Worm (Caenorhabditis elegans): ENCODE measurements around the gene pqn-13.

DNA sequence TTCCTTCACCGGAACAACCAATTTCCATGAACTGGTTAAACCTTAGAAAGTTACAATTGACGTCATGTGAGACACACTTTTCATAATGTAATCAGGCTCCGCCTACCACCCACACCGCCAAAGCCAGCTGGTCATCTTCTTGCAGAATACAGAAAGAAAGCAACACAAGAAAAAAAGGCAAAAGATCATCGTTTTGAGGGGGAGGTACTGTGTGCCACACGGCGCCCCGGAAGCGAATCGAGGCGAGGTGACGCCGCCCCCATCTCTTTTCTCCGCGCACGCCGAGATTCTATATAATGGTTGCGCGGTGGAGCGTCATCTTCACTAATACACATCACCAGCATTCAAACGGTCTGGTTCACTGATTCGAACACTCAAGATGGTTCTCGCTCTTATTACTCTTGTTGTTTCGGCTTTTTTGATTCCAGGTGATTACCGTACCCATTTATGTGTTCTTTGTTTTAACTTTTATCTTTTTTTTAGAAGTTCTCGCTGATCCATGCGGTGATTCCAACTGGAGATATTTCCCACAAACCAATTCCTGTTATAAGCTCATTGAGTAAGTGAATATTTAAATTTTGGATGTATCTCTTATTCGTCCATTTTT, 24.0 kb upstream of the pqn-13 start, which contains the start of gene clec-1:
- TF ChIP-seq blmp-1 (tag; optimal IDR thresholded peaks at IDR 0.05) (no peak), nhr-28 (tag; optimal IDR thresholded peaks at IDR 0.05) (no peak), nhr-2 (tag; optimal IDR thresholded peaks at IDR 0.05) (no peak)

Data from whole organism, mixed stage, embryonic.